Worm (Caenorhabditis elegans) whole organism, L1 larva: ENCODE results near the gene T23F2.2.

ENCODE experiments used
- lin-13 ChIP-seq: fragments of 150-350 bp; optimal IDR thresholded peaks from 2 replicates; lab custom pipeline; 2014; ENCODE audit warnings: missing biosample characterization, missing genetic modification reagents, missing genetic modification characterization
- nhr-11 ChIP-seq: fragments of 150-350 bp; optimal IDR thresholded peaks from 2 replicates; lab custom pipeline; 2014; ENCODE audit warnings: missing biosample characterization, missing genetic modification characterization
- nhr-71 ChIP-seq: sonication (generic microtip); optimal IDR thresholded peaks from 2 replicates; lab custom pipeline; 2016; ENCODE audit warnings: mild to moderate bottlenecking, missing genetic modification characterization, moderate library complexity, missing compliant biosample characterization
- nhr-76 ChIP-seq: sonication (generic microtip); optimal IDR thresholded peaks from 2 replicates; lab custom pipeline; 2017; ENCODE audit warnings: missing biosample characterization, missing genetic modification characterization
- sup-37 ChIP-seq: fragments of 200-800 bp; sonication (Bioruptor generic); optimal IDR thresholded peaks from 2 replicates; lab custom pipeline; 2018; ENCODE audit warnings: mild to moderate bottlenecking, missing genetic modification characterization, missing compliant biosample characterization
- unc-130 ChIP-seq: fragments of 150-350 bp; optimal IDR thresholded peaks from 2 replicates; lab custom pipeline; 2017; ENCODE audit warnings: missing biosample characterization, missing genetic modification characterization, inconsistent platforms
- unc-62 ChIP-seq: fragments of 150-350 bp; optimal IDR thresholded peaks from 2 replicates; lab custom pipeline; 2014; ENCODE audit warnings: missing biosample characterization, missing genetic modification reagents, missing genetic modification characterization
- zip-4 ChIP-seq: fragments of 200-800 bp; sonication (Bioruptor generic); optimal IDR thresholded peaks from 2 replicates; lab custom pipeline; 2018; ENCODE audit warnings: mild to moderate bottlenecking, missing genetic modification characterization, moderate library complexity, missing compliant biosample characterization

ce11 chrX:5492820-5493382 is 12.1 kb downstream of the T23F2.2 start, which contains the start of the genes bus-8A and bus-8B:
- TF ChIP-seq nhr-11 (no peak), unc-130 (tag; lab: Kevin White, UChicago) (no peak), unc-62 (GFP tag; lab: Kevin White, UChicago) (no peak), zip-4 (no peak), nhr-76 (no peak), sup-37 (GFP tag; lab: Kevin White, UChicago) (no peak), nhr-71 (no peak), lin-13 (GFP tag; lab: Kevin White, UChicago) (no peak)
